Worm (Caenorhabditis elegans) whole organism, L1 larva: ENCODE measurements around the gene ZK662.2.

ENCODE experiments used
- C16A3.4 ChIP-seq: fragments of 150-350 bp; optimal IDR thresholded peaks from 2 replicates; lab custom pipeline; 2014; ENCODE audit warnings: missing biosample characterization, missing genetic modification characterization
- C34B4.2 ChIP-seq: sonication (generic microtip); optimal IDR thresholded peaks from 2 replicates; lab custom pipeline; 2017; ENCODE audit warnings: mild to moderate bottlenecking, missing genetic modification characterization, missing compliant biosample characterization
- aly-2 ChIP-seq: fragments of 150-350 bp; optimal IDR thresholded peaks from 2 replicates; lab custom pipeline; 2014; ENCODE audit warnings: missing biosample characterization, missing genetic modification characterization
- ama-1 ChIP-seq: fragments of 150-350 bp; optimal IDR thresholded peaks from 2 replicates; lab custom pipeline; 2014
- ceh-63 ChIP-seq: fragments of 200-800 bp; sonication (Bioruptor generic); optimal IDR thresholded peaks from 2 replicates; lab custom pipeline; 2018; ENCODE audit warnings: mild to moderate bottlenecking, missing genetic modification characterization, missing compliant biosample characterization
- ceh-8 ChIP-seq: fragments of 200-800 bp; sonication (Bioruptor generic); optimal IDR thresholded peaks from 2 replicates; lab custom pipeline; 2018; ENCODE audit warnings: mild to moderate bottlenecking, missing genetic modification characterization, moderate library complexity, missing compliant biosample characterization
- ceh-82 ChIP-seq, 3 experiments: fragments of 150-350 bp in 1 of 3; sonication (generic microtip) in 2 of 3; optimal IDR thresholded peaks; 2 replicates each; lab custom pipeline; 2014 to 2017; ENCODE audit warnings: missing biosample characterization in 3 of 3, missing genetic modification characterization in 3 of 3
- ceh-88 ChIP-seq: fragments of 200-800 bp; sonication (Bioruptor generic); IDR thresholded peaks from 2 replicates; pipeline ENCODE4 v1.3.6; 2022; ENCODE audit warnings: missing genetic modification characterization, missing compliant biosample characterization
- ceh-90 ChIP-seq: sonication (generic microtip); optimal IDR thresholded peaks from 2 replicates; lab custom pipeline; 2016; ENCODE audit warnings: missing genetic modification characterization, missing compliant biosample characterization
- dsc-1 ChIP-seq: sonication (generic microtip); optimal IDR thresholded peaks from 2 replicates; lab custom pipeline; 2016; ENCODE audit warnings: mild to moderate bottlenecking, missing genetic modification characterization, missing compliant biosample characterization
- egl-13 ChIP-seq: sonication (generic microtip); optimal IDR thresholded peaks from 2 replicates; lab custom pipeline; 2016; ENCODE audit warnings: missing genotype, missing genetic modification reagents, missing genetic modification characterization, missing compliant biosample characterization
- egl-27 ChIP-seq, 2 experiments: fragments of 150-350 bp in 1 of 2; sonication (generic microtip); optimal IDR thresholded peaks; 3 replicates each; lab custom pipeline; 2017 to 2018; ENCODE audit warnings: missing biosample characterization in 2 of 2, missing genetic modification characterization in 2 of 2, missing genetic modification reagents in 2 of 2
- elt-2 ChIP-seq: sonication (generic microtip); optimal IDR thresholded peaks from 2 replicates; lab custom pipeline; 2016; ENCODE audit warnings: missing genetic modification characterization, mild to moderate bottlenecking, inconsistent platforms, missing compliant biosample characterization, missing genetic modification reagents
- fkh-8 ChIP-seq: sonication (generic microtip); optimal IDR thresholded peaks from 2 replicates; lab custom pipeline; 2016; ENCODE audit warnings: mild to moderate bottlenecking, missing genetic modification characterization, missing compliant biosample characterization
- hlh-17 ChIP-seq: fragments of 200-800 bp; sonication (Bioruptor generic); optimal IDR thresholded peaks from 2 replicates; lab custom pipeline; 2018; ENCODE audit warnings: missing genetic modification characterization, mild to moderate bottlenecking, missing compliant biosample characterization, moderate library complexity, borderline replicate concordance
- hpl-2 ChIP-seq: fragments of 150-350 bp; optimal IDR thresholded peaks from 2 replicates; lab custom pipeline; 2014; ENCODE audit warnings: missing biosample characterization, missing genetic modification reagents, missing genetic modification characterization
- irx-1 ChIP-seq: sonication (generic microtip); optimal IDR thresholded peaks from 2 replicates; lab custom pipeline; 2016; ENCODE audit warnings: missing genetic modification characterization, missing compliant biosample characterization
- lin-14 ChIP-seq: fragments of 200-800 bp; sonication (Bioruptor generic); optimal IDR thresholded peaks from 2 replicates; lab custom pipeline; 2018; ENCODE audit warnings: mild to moderate bottlenecking, missing genetic modification characterization, moderate library complexity, missing compliant biosample characterization
- lin-15B ChIP-seq: fragments of 150-350 bp; sonication (generic microtip); optimal IDR thresholded peaks from 3 replicates; lab custom pipeline; 2014; ENCODE audit warnings: missing biosample characterization, missing genetic modification characterization
- lir-3 ChIP-seq: sonication (generic microtip); optimal IDR thresholded peaks from 2 replicates; lab custom pipeline; 2016; ENCODE audit warnings: mild to moderate bottlenecking, missing genetic modification characterization, moderate library complexity, missing compliant biosample characterization; ENCODE audit not compliant: poor library complexity
- lsy-2 ChIP-seq, 2 experiments: fragments of 150-350 bp; optimal IDR thresholded peaks; 2 replicates each; lab custom pipeline; 2014; ENCODE audit warnings: missing biosample characterization in 2 of 2, missing genetic modification characterization in 2 of 2
- mab-9 ChIP-seq: fragments of 200-800 bp; sonication (Bioruptor generic); IDR thresholded peaks from 2 replicates; pipeline ENCODE4 v1.3.6; 2022; ENCODE audit warnings: missing genetic modification reagents, missing genetic modification characterization, missing compliant biosample characterization
- mdl-1 ChIP-seq, 2 experiments: fragments of 150-350 bp; optimal IDR thresholded peaks; 2 replicates each; lab custom pipeline; 2014 to 2017; ENCODE audit warnings: missing biosample characterization in 2 of 2, missing genetic modification characterization in 2 of 2, inconsistent platforms in 1 of 2
- mep-1 ChIP-seq: fragments of 150-350 bp; optimal IDR thresholded peaks from 2 replicates; lab custom pipeline; 2014; ENCODE audit warnings: missing biosample characterization, missing genetic modification characterization
- nhr-12 ChIP-seq: sonication (generic microtip); optimal IDR thresholded peaks from 2 replicates; lab custom pipeline; 2017; ENCODE audit warnings: missing biosample characterization, missing genetic modification characterization
- nhr-28 ChIP-seq: fragments of 150-350 bp; optimal IDR thresholded peaks from 2 replicates; lab custom pipeline; 2014; ENCODE audit warnings: missing biosample characterization, missing genetic modification characterization
- nhr-71 ChIP-seq: sonication (generic microtip); optimal IDR thresholded peaks from 2 replicates; lab custom pipeline; 2016; ENCODE audit warnings: mild to moderate bottlenecking, missing genetic modification characterization, moderate library complexity, missing compliant biosample characterization
- nhr-77 ChIP-seq: fragments of 150-350 bp; optimal IDR thresholded peaks from 2 replicates; lab custom pipeline; 2014; ENCODE audit warnings: missing biosample characterization, missing genetic modification characterization
- nhr-85 ChIP-seq: sonication (generic microtip); peaks from one replicate; lab custom pipeline; 2016; ENCODE audit warnings: missing genetic modification characterization, inconsistent platforms, missing compliant biosample characterization
- nhr-90 ChIP-seq: sonication (generic microtip); optimal IDR thresholded peaks from 2 replicates; lab custom pipeline; 2016; ENCODE audit warnings: mild to moderate bottlenecking, missing genetic modification characterization, missing compliant biosample characterization; ENCODE audit not compliant: poor library complexity
- pax-3 ChIP-seq: fragments of 200-800 bp; sonication (Bioruptor generic); optimal IDR thresholded peaks from 2 replicates; lab custom pipeline; 2018; ENCODE audit warnings: mild to moderate bottlenecking, missing genetic modification characterization, moderate library complexity, missing compliant biosample characterization
- skn-1 ChIP-seq: fragments of 150-350 bp; optimal IDR thresholded peaks from 2 replicates; lab custom pipeline; 2014; ENCODE audit warnings: missing biosample characterization, missing genetic modification characterization
- snpc-4 ChIP-seq: fragments of 150-350 bp; optimal IDR thresholded peaks from 2 replicates; lab custom pipeline; 2014; ENCODE audit warnings: missing biosample characterization, missing genetic modification characterization
- snu-23 ChIP-seq: sonication (generic microtip); optimal IDR thresholded peaks from 2 replicates; lab custom pipeline; 2016; ENCODE audit warnings: missing genetic modification characterization, missing compliant biosample characterization
- swsn-7 ChIP-seq: sonication (generic microtip); optimal IDR thresholded peaks from 2 replicates; lab custom pipeline; 2016; ENCODE audit warnings: missing genetic modification characterization, missing compliant biosample characterization
- tbx-2 ChIP-seq: sonication (generic microtip); optimal IDR thresholded peaks from 2 replicates; lab custom pipeline; 2016; ENCODE audit warnings: missing genetic modification characterization, missing compliant biosample characterization
- unc-30 ChIP-seq: sonication (generic microtip); optimal IDR thresholded peaks from 2 replicates; lab custom pipeline; 2017; ENCODE audit warnings: missing biosample characterization, missing genetic modification characterization
- unc-86 ChIP-seq: sonication (generic microtip); optimal IDR thresholded peaks from 2 replicates; lab custom pipeline; 2016; ENCODE audit warnings: missing genetic modification characterization, missing compliant biosample characterization
- unc-98 ChIP-seq: fragments of 200-800 bp; sonication (Bioruptor generic); IDR thresholded peaks from 2 replicates; pipeline ENCODE4 v1.3.6; 2022; ENCODE audit warnings: missing genetic modification characterization, missing compliant biosample characterization
- vab-15 ChIP-seq: sonication (generic microtip); optimal IDR thresholded peaks from 2 replicates; lab custom pipeline; 2017; ENCODE audit warnings: missing genotype, mild to moderate bottlenecking, missing genetic modification characterization, missing compliant biosample characterization
- xbp-1 ChIP-seq: sonication (generic microtip); optimal IDR thresholded peaks from 2 replicates; lab custom pipeline; 2016; ENCODE audit warnings: missing genetic modification characterization, missing compliant biosample characterization
- zag-1 ChIP-seq: fragments of 150-350 bp; optimal IDR thresholded peaks from 2 replicates; lab custom pipeline; 2014; ENCODE audit warnings: missing biosample characterization, missing genetic modification characterization
- ztf-4 ChIP-seq: fragments of 150-350 bp; optimal IDR thresholded peaks from 2 replicates; lab custom pipeline; 2014; ENCODE audit warnings: missing biosample characterization, missing genetic modification characterization

The ZK662.2 gene

DNA sequence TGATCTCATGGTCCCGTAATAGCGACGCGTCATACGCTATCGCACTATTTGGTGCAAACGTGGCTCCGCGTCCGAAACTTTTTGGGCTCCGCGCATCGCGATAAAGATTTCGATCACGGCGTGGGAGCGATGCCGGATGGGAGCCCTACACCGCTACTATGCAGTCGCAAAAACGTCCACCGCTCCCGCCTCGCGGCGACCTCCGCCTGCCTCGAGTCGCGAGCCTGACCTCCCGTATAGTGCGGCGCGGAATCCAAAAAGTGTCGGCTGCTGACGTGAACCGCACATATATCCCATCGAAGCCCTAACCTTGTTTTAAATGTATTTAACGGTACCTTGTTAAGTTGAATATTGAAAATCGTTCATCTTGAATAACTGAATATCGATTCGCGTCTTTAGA, 46.1 kb upstream of the ZK662.2 start:
- peak; percentile 41 for TF ChIP-seq snpc-4
- TF ChIP-seq hlh-17, result peak; percentile 10
- no peak for TF ChIP-seq nhr-28
- TF ChIP-seq ceh-90 (tag; lab: Kevin White, UChicago), result no peak
- no peak for TF ChIP-seq mab-9 (GFP tag; lab: Robert Waterston, UW)

DNA sequence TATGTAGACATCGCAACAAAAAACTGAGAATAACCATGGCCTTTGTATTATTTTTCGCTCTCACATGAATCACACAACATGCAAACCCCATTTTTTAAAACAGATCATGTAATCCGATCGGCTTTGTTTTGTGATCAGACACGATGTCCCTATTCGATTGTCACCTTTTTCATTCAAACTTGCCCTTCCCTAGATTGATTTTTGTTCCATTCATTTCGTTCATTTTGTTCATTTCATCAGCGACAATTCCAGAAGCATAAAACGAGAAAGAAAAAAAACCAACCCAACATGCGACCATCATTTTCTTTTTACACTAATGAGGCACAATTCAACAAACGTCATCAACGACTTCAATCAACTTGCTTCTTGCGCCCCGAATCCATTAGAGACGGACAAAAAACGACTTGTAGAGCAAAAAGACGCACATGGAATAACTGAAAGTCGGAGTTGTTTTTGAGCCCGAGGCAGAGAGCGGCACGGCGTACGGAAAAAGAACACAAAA, 45.5 kb upstream of the ZK662.2 start, which contains the start of gene F59D12.3:
Gene F59D12.3 (minus strand): TSS at position 51 of the 502 bp plus-strand sequence.
- TF ChIP-seq ceh-63 (GFP tag; lab: Kevin White, UChicago), result peak; percentile 53
- peak; percentile 21 for TF ChIP-seq lin-14 (GFP tag; lab: Kevin White, UChicago)
- TF ChIP-seq ceh-8 (GFP tag; lab: Kevin White, UChicago), result peak; percentile 60
- no peak for TF ChIP-seq pax-3

DNA sequence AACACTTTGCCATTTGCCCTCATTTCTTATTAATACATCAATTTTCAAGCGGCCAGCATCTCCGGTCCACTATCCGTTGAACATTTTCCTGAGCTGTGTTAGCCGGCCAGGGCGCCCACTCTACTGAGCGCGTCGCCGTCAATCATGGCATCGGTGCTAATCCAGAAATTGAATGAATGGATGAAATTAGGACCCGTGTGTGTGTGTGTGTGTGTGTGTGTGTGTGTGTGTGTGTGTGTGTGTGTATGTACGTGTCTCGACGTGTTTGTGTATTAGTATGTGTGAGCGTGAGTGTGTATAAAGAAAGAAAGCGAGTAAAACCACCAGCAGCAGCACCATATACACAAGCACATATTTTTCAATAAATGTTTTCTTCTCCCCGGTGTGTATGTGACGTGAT, 43.3 kb upstream of the ZK662.2 start:
- TF ChIP-seq mdl-1 (tag; optimal IDR thresholded peaks at IDR 0.05; lab: Kevin White, UChicago) (no peak), nhr-71 (peak; percentile 7), nhr-77 (no peak), lsy-2 (tag; optimal IDR thresholded peaks at IDR 0.05; lab: Kevin White, UChicago) (peak in 1 of 2 experiments; percentile 3), fkh-8 (peak; percentile 47), aly-2 (no peak), C16A3.4 (tag; lab: Kevin White, UChicago) (no peak), ceh-82 (tag; optimal IDR thresholded peaks at IDR 0.05; lab: Kevin White, UChicago) (peak in 1 of 3 experiments; percentile 12), elt-2 (no peak), unc-86 (no peak), nhr-85 (peak; percentile 43), ceh-8 (GFP tag; lab: Kevin White, UChicago) (peak; percentile 71), skn-1 (tag; lab: Kevin White, UChicago) (no peak), unc-98 (GFP tag; lab: Robert Waterston, UW) (no peak), egl-13 (tag; lab: Kevin White, UChicago) (peak; percentile 4), zag-1 (tag; lab: Kevin White, UChicago) (no peak), hpl-2 (GFP tag; lab: Kevin White, UChicago) (no peak), snu-23 (GFP tag; lab: Kevin White, UChicago) (peak; percentile 2), xbp-1 (tag; lab: Kevin White, UChicago) (no peak), lin-14 (GFP tag; lab: Kevin White, UChicago) (peak; percentile 76), mab-9 (GFP tag; lab: Robert Waterston, UW) (peak; percentile 43; the same call in 1 of the 2 replicates), nhr-12 (tag; lab: Kevin White, UChicago) (no peak), lir-3 (tag; lab: Kevin White, UChicago) (no peak), irx-1 (tag; lab: Kevin White, UChicago) (no peak), vab-15 (no peak), nhr-90 (no peak), dsc-1 (tag; lab: Kevin White, UChicago) (peak; percentile 5), egl-27 (tag; optimal IDR thresholded peaks at IDR 0.05; lab: Kevin White, UChicago) (no peak), C34B4.2 (tag; lab: Kevin White, UChicago) (no peak), ceh-63 (GFP tag; lab: Kevin White, UChicago) (no peak)

DNA sequence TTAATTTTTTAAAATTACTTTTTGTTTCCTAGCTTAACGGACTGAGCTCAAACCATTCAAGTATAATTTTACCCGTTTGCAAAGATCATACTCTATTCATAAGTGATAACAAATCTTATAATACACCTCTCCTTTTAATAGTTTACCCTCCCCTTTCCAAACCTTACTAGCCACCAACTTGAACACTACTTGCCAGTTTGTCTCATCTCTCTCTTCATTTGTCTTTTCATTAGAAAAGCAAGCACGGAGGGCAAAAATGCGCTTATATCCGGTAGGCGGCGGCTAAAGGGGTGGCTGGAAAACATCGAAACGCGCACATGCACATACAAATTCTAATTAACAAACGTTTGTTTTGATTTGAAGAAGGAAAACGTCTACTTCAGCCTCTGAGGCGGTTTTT, 41.5 kb upstream of the ZK662.2 start:
- TF ChIP-seq mep-1 (tag; lab: Kevin White, UChicago) (no peak), nhr-90 (no peak), unc-30 (tag; lab: Kevin White, UChicago) (no peak), snu-23 (GFP tag; lab: Kevin White, UChicago) (no peak), tbx-2 (no peak), fkh-8 (no peak), vab-15 (no peak), swsn-7 (tag; lab: Kevin White, UChicago) (no peak), ztf-4 (tag; lab: Kevin White, UChicago) (no peak), ceh-88 (GFP tag; lab: Robert Waterston, UW) (no peak), lin-15B (tag; lab: Kevin White, UChicago) (no peak), mdl-1 (tag; optimal IDR thresholded peaks at IDR 0.05; lab: Kevin White, UChicago) (no peak), irx-1 (tag; lab: Kevin White, UChicago) (no peak), ama-1 (lab: Kevin White, UChicago) (no peak)
